Worm (Caenorhabditis elegans) whole organism, L2 larva: ENCODE measurements around the gene strd-1.
A peak's percentile ranks its signal among the peaks of the same experiment; 100 is the strongest.

ENCODE experiments used
- C34F6.9 ChIP-seq: fragments of 150-350 bp; optimal IDR thresholded peaks from 2 replicates; lab custom pipeline; 2014; ENCODE audit warnings: missing biosample characterization, missing genetic modification characterization
- F13H6.1 ChIP-seq: sonication (generic microtip); optimal IDR thresholded peaks from 2 replicates; lab custom pipeline; 2016; ENCODE audit warnings: missing genetic modification characterization, missing compliant biosample characterization
- R02D3.7 ChIP-seq: fragments of 150-350 bp; optimal IDR thresholded peaks from 2 replicates; lab custom pipeline; 2014; ENCODE audit warnings: missing biosample characterization, missing genetic modification characterization
- Y55F3AM.14 ChIP-seq: fragments of 200-800 bp; sonication (Bioruptor generic); optimal IDR thresholded peaks from 2 replicates; lab custom pipeline; 2018; ENCODE audit warnings: mild to moderate bottlenecking, missing genetic modification characterization, missing compliant biosample characterization
- ZK546.5 ChIP-seq: sonication (generic microtip); optimal IDR thresholded peaks from 2 replicates; lab custom pipeline; 2017; ENCODE audit warnings: missing biosample characterization, missing genetic modification characterization
- alr-1 ChIP-seq: fragments of 150-350 bp; optimal IDR thresholded peaks from 2 replicates; lab custom pipeline; 2014; ENCODE audit warnings: missing biosample characterization, missing genetic modification characterization
- aly-2 ChIP-seq: fragments of 150-350 bp; optimal IDR thresholded peaks from 2 replicates; lab custom pipeline; 2014; ENCODE audit warnings: missing biosample characterization, missing genetic modification characterization
- ama-1 ChIP-seq: fragments of 150-350 bp; optimal IDR thresholded peaks from 2 replicates; lab custom pipeline; 2018; ENCODE audit warnings: inconsistent platforms
- blmp-1 ChIP-seq: sonication (generic microtip); optimal IDR thresholded peaks from 2 replicates; lab custom pipeline; 2017; ENCODE audit warnings: missing genetic modification characterization, mild to moderate bottlenecking, missing compliant biosample characterization, antibody characterized with exemption, moderate library complexity; ENCODE audit not compliant: insufficient read depth
- ceh-16 ChIP-seq: fragments of 150-350 bp; optimal IDR thresholded peaks from 2 replicates; lab custom pipeline; 2014; ENCODE audit warnings: missing biosample characterization, missing genetic modification characterization
- ceh-82 ChIP-seq: fragments of 150-350 bp; optimal IDR thresholded peaks from 2 replicates; lab custom pipeline; 2014; ENCODE audit warnings: missing biosample characterization, missing genetic modification characterization
- crh-2 ChIP-seq: sonication (generic microtip); optimal IDR thresholded peaks from 2 replicates; lab custom pipeline; 2017; ENCODE audit warnings: missing biosample characterization, missing genetic modification characterization
- dmd-4 ChIP-seq: sonication (generic microtip); optimal IDR thresholded peaks from 2 replicates; lab custom pipeline; 2017; ENCODE audit warnings: missing biosample characterization, missing genetic modification characterization
- egl-27 ChIP-seq: sonication (generic microtip); optimal IDR thresholded peaks from 3 replicates; lab custom pipeline; 2017; ENCODE audit warnings: missing biosample characterization, missing genetic modification reagents, missing genetic modification characterization
- elt-1 ChIP-seq: fragments of 150-350 bp; optimal IDR thresholded peaks from 2 replicates; lab custom pipeline; 2014; ENCODE audit warnings: missing biosample characterization, missing genetic modification characterization
- elt-3 ChIP-seq: sonication (generic microtip); optimal IDR thresholded peaks from 2 replicates; lab custom pipeline; 2017; ENCODE audit warnings: missing biosample characterization, missing genetic modification characterization
- fos-1 ChIP-seq: fragments of 150-350 bp; optimal IDR thresholded peaks from 2 replicates; lab custom pipeline; 2014; ENCODE audit warnings: missing biosample characterization, missing genetic modification characterization
- gmeb-1 ChIP-seq: fragments of 150-350 bp; optimal IDR thresholded peaks from 2 replicates; lab custom pipeline; 2014; ENCODE audit warnings: missing biosample characterization, missing genetic modification characterization
- lin-11 ChIP-seq: fragments of 150-350 bp; sonication (generic microtip); optimal IDR thresholded peaks from 2 replicates; lab custom pipeline; 2014; ENCODE audit warnings: missing biosample characterization, missing genetic modification characterization, inconsistent platforms, mixed read lengths
- lin-13 ChIP-seq: fragments of 150-350 bp; optimal IDR thresholded peaks from 2 replicates; lab custom pipeline; 2014; ENCODE audit warnings: missing biosample characterization, missing genetic modification reagents, missing genetic modification characterization
- lin-39 ChIP-seq: fragments of 150-350 bp; optimal IDR thresholded peaks from 2 replicates; lab custom pipeline; 2014; ENCODE audit warnings: missing biosample characterization, missing genetic modification reagents, missing genetic modification characterization
- lsy-2 ChIP-seq, 2 experiments: fragments of 150-350 bp in 1 of 2; sonication (generic microtip) in 1 of 2; optimal IDR thresholded peaks; 2 replicates each; lab custom pipeline; 2014 to 2017; ENCODE audit warnings: missing biosample characterization in 2 of 2, missing genetic modification characterization in 2 of 2
- mab-5 ChIP-seq: fragments of 150-350 bp; optimal IDR thresholded peaks from 2 replicates; lab custom pipeline; 2014; ENCODE audit warnings: missing biosample characterization, missing genetic modification characterization
- mbf-1 ChIP-seq: sonication (generic microtip); optimal IDR thresholded peaks from 2 replicates; lab custom pipeline; 2017; ENCODE audit warnings: missing biosample characterization, missing genetic modification characterization
- mdl-1 ChIP-seq, 2 experiments: fragments of 150-350 bp in 1 of 2; sonication (generic microtip) in 1 of 2; optimal IDR thresholded peaks; 2 replicates each; lab custom pipeline; 2017; ENCODE audit warnings: missing biosample characterization in 2 of 2, missing genetic modification characterization in 2 of 2
- nhr-10 ChIP-seq: sonication (generic microtip); optimal IDR thresholded peaks from 2 replicates; lab custom pipeline; 2017; ENCODE audit warnings: missing biosample characterization, missing genetic modification characterization
- nhr-11 ChIP-seq: fragments of 150-350 bp; optimal IDR thresholded peaks from 2 replicates; lab custom pipeline; 2014; ENCODE audit warnings: missing biosample characterization, missing genetic modification characterization
- nhr-12 ChIP-seq: fragments of 150-350 bp; optimal IDR thresholded peaks from 2 replicates; lab custom pipeline; 2014; ENCODE audit warnings: missing biosample characterization, missing genetic modification characterization
- nhr-129 ChIP-seq: fragments of 150-350 bp; optimal IDR thresholded peaks from 2 replicates; lab custom pipeline; 2014; ENCODE audit warnings: missing biosample characterization, missing genetic modification characterization
- nhr-21 ChIP-seq: fragments of 150-350 bp; optimal IDR thresholded peaks from 2 replicates; lab custom pipeline; 2014; ENCODE audit warnings: missing biosample characterization, missing genetic modification characterization
- nhr-23 ChIP-seq: fragments of 150-350 bp; optimal IDR thresholded peaks from 2 replicates; lab custom pipeline; 2014; ENCODE audit warnings: missing biosample characterization, missing genetic modification reagents, missing genetic modification characterization
- nhr-237 ChIP-seq: fragments of 150-350 bp; optimal IDR thresholded peaks from 2 replicates; lab custom pipeline; 2014; ENCODE audit warnings: missing biosample characterization, missing genetic modification characterization
- nhr-25 ChIP-seq: fragments of 150-350 bp; sonication (generic microtip); optimal IDR thresholded peaks from 3 replicates; lab custom pipeline; 2014; ENCODE audit warnings: missing biosample characterization, missing genetic modification characterization
- nhr-6 ChIP-seq: fragments of 150-350 bp; optimal IDR thresholded peaks from 2 replicates; lab custom pipeline; 2014; ENCODE audit warnings: missing biosample characterization, missing genetic modification characterization
- nhr-77 ChIP-seq: fragments of 150-350 bp; optimal IDR thresholded peaks from 2 replicates; lab custom pipeline; 2014; ENCODE audit warnings: missing biosample characterization, missing genetic modification characterization
- peb-1 ChIP-seq: fragments of 150-350 bp; optimal IDR thresholded peaks from 2 replicates; lab custom pipeline; 2014; ENCODE audit warnings: missing biosample characterization, missing genetic modification characterization
- sem-4 ChIP-seq: fragments of 150-350 bp; optimal IDR thresholded peaks from 2 replicates; lab custom pipeline; 2014; ENCODE audit warnings: missing biosample characterization, missing genetic modification reagents, missing genetic modification characterization
- skn-1 ChIP-seq: sonication (generic microtip); optimal IDR thresholded peaks from 2 replicates; lab custom pipeline; 2017; ENCODE audit warnings: missing biosample characterization, missing genetic modification characterization
- sma-3 ChIP-seq: sonication (generic microtip); optimal IDR thresholded peaks from 2 replicates; lab custom pipeline; 2016; ENCODE audit warnings: missing genetic modification reagents, missing genetic modification characterization, missing compliant biosample characterization
- sma-9 ChIP-seq, 2 experiments: fragments of 150-350 bp in 1 of 2; sonication (generic microtip) in 1 of 2; optimal IDR thresholded peaks; 2 replicates each; lab custom pipeline; 2014 to 2016; ENCODE audit warnings: missing genetic modification characterization in 2 of 2, mild to moderate bottlenecking in 1 of 2, missing biosample characterization in 1 of 2, missing compliant biosample characterization in 1 of 2, missing genetic modification reagents in 1 of 2, moderate library complexity in 1 of 2
- snpc-4 ChIP-seq: fragments of 150-350 bp; optimal IDR thresholded peaks from 2 replicates; lab custom pipeline; 2014; ENCODE audit warnings: missing biosample characterization, missing genetic modification characterization
- unc-55 ChIP-seq: fragments of 150-350 bp; sonication (generic microtip); optimal IDR thresholded peaks from 3 replicates; lab custom pipeline; 2014; ENCODE audit warnings: missing biosample characterization, missing genetic modification reagents, missing genetic modification characterization
- unc-62 ChIP-seq: fragments of 150-350 bp; optimal IDR thresholded peaks from 2 replicates; lab custom pipeline; 2014; ENCODE audit warnings: missing biosample characterization, missing genetic modification reagents, missing genetic modification characterization
- zag-1 ChIP-seq: fragments of 150-350 bp; optimal IDR thresholded peaks from 2 replicates; lab custom pipeline; 2014; ENCODE audit warnings: missing biosample characterization, missing genetic modification characterization
- ztf-1 ChIP-seq: fragments of 200-800 bp; sonication (Bioruptor generic); conservative IDR thresholded peaks from 2 replicates; pipeline ENCODE4 v1.3.6; 2022; ENCODE audit warnings: missing genetic modification characterization, missing compliant biosample characterization
- ztf-11 ChIP-seq: sonication (generic microtip); optimal IDR thresholded peaks from 2 replicates; lab custom pipeline; 2017; ENCODE audit warnings: missing biosample characterization, missing genetic modification characterization
- ztf-4 ChIP-seq: fragments of 150-350 bp; optimal IDR thresholded peaks from 2 replicates; lab custom pipeline; 2014; ENCODE audit warnings: missing biosample characterization, missing genetic modification characterization

Gene strd-1

DNA sequence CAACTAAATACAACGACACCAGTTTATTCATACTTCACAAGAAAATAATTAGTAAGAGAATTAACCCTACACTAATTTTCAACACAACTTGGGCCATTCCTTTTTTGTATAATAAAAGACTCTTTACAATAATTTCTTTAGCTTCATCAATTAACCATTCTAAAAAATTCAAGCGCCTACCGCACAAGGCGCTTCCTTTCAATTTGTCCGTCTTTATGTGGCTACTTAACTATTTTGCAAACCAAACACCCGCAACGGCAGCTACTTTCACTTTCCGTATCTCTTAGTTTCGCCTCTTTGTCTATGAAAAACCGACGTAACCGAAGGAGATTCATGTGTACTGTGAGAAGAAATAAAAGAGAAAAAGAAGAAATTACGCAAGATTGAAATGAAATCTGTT is 39.2 kb downstream of the strd-1 start:
- TF ChIP-seq blmp-1: peak; percentile 16

DNA sequence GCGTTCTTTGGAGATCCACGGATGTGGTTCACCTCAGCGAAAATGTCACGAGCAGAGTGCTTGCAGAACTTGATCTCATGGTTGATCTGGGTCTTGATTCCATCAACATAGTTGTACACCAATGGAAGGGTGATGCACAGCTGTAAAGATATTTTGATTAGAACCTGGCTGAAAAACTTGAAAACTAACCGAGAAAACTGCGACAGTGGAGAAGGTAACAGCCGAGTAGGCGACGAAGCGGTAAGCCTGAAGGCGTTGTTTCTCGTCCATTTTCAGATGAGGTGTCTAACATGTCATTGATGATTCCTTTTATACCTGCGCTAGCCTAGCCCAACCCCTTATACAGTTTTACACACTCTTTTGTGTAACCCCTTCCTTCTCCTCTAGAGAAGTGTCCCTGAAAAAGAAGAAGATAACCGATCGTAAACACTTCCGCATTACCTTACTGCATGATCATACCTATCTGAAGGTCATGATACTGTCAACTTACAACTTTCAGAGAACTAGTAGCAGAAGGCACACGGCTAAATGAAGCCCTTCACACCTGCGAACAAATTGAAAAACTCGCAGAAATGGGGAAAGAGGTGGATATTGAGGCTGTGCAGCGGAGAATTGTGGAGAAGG is 40.4 kb downstream of the strd-1 start, which contains the start of gene col-94:
TSS of gene col-94 (minus strand) at position 313 of the 624 bp plus-strand sequence.
- TF ChIP-seq nhr-25 (tag; lab: Kevin White, UChicago): peak; percentile 39
- TF ChIP-seq ama-1 (lab: Kevin White, UChicago): peak; percentile 45
- peak; percentile 27 for TF ChIP-seq crh-2 (tag; lab: Kevin White, UChicago)
- peak; percentile 6 for TF ChIP-seq snpc-4 (tag; lab: Kevin White, UChicago)
- peak; percentile 0 for TF ChIP-seq fos-1 (tag; lab: Kevin White, UChicago)
- no peak for TF ChIP-seq lin-39 (tag; lab: Kevin White, UChicago)
- TF ChIP-seq nhr-21: no peak
- no peak for TF ChIP-seq mbf-1 (tag; lab: Kevin White, UChicago)
- TF ChIP-seq, all 48 proteins: peak for 5

DNA sequence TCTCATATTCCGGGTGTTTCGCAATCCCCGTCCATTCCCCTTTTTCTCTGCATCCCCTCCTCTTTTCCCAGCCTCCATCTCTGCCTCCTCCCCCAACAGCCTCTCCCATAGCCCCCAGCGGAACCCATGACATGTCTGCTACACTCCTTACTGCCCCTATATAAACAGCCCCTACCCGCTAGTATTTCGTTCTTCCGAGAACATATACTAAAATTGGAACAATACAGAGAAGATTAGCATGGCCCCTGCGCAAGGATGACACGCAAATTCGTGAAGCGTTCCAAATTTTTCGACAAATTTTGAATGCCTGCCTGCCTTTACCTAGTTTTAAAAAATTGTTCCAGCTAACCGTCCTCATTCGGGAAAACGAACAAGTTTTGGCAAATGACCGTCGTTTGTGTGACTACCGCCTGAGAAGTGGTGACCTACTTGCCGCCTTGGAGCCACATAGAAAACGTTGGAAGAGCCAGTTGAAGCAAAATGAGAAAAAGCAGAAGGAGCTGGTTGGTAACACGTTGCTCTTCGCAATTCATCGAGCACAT is 42.3 kb downstream of the strd-1 start:
- TF ChIP-seq ztf-1 (0 out of 2 replicates have a peak, but pooled peaks have one; percentile 53), nhr-12 (tag; lab: Kevin White, UChicago) (peak; percentile 51), lsy-2 (tag; optimal IDR thresholded peaks at IDR 0.05; lab: Kevin White, UChicago) (peak; percentile 93 to 94), sem-4 (tag; lab: Kevin White, UChicago) (peak; percentile 97), nhr-237 (tag; lab: Kevin White, UChicago) (peak; percentile 86), R02D3.7 (tag; lab: Kevin White, UChicago) (peak; percentile 38), nhr-11 (tag; lab: Kevin White, UChicago) (peak; percentile 52), nhr-25 (tag; lab: Kevin White, UChicago) (peak; percentile 94), lin-11 (peak; percentile 83), snpc-4 (tag; lab: Kevin White, UChicago) (peak; percentile 100), mbf-1 (tag; lab: Kevin White, UChicago) (peak; percentile 36), crh-2 (tag; lab: Kevin White, UChicago) (peak; percentile 98), sma-3 (GFP tag; lab: Kevin White, UChicago) (peak; percentile 95), nhr-23 (tag; lab: Kevin White, UChicago) (no peak), elt-1 (tag; lab: Kevin White, UChicago) (no peak), elt-3 (tag; lab: Kevin White, UChicago) (no peak), mdl-1 (tag; optimal IDR thresholded peaks at IDR 0.05; lab: Kevin White, UChicago) (peak; percentile 66 to 74), ztf-11 (peak; percentile 76), lin-13 (GFP tag; lab: Kevin White, UChicago) (peak; percentile 97), skn-1 (tag; lab: Kevin White, UChicago) (peak; percentile 61), egl-27 (peak; percentile 93), aly-2 (tag; lab: Kevin White, UChicago) (peak; percentile 86), unc-55 (peak; percentile 92), mab-5 (peak; percentile 94), nhr-6 (tag; lab: Kevin White, UChicago) (peak; percentile 96), dmd-4 (tag; lab: Kevin White, UChicago) (peak; percentile 59), ama-1 (lab: Kevin White, UChicago) (peak; percentile 75), alr-1 (no peak), ZK546.5 (tag; lab: Kevin White, UChicago) (peak; percentile 47), fos-1 (tag; lab: Kevin White, UChicago) (peak; percentile 80), ceh-82 (tag; lab: Kevin White, UChicago) (peak; percentile 86), Y55F3AM.14 (GFP tag; lab: Kevin White, UChicago) (peak; percentile 93), nhr-21 (peak; percentile 98), lin-39 (tag; lab: Kevin White, UChicago) (no peak), nhr-77 (tag; lab: Kevin White, UChicago) (peak; percentile 81), peb-1 (tag; lab: Kevin White, UChicago) (no peak), gmeb-1 (tag; lab: Kevin White, UChicago) (peak; percentile 93), nhr-10 (tag; lab: Kevin White, UChicago) (peak; percentile 93), nhr-129 (tag; lab: Kevin White, UChicago) (peak; percentile 95), unc-62 (no peak), ztf-4 (peak; percentile 95), blmp-1 (peak; percentile 82), zag-1 (tag; lab: Kevin White, UChicago) (peak; percentile 89), ceh-16 (tag; lab: Kevin White, UChicago) (peak; percentile 90), sma-9 (GFP tag; optimal IDR thresholded peaks at IDR 0.05; lab: Kevin White, UChicago) (peak; percentile 98), sma-9 (tag; optimal IDR thresholded peaks at IDR 0.05; lab: Kevin White, UChicago) (no peak), F13H6.1 (tag; lab: Kevin White, UChicago) (peak; percentile 96), C34F6.9 (tag; lab: Kevin White, UChicago) (peak; percentile 93)
